Worm (Caenorhabditis elegans): ENCODE data around the gene EEED8.14.
A peak's percentile ranks its signal among the peaks of the same experiment; 100 is the strongest.

EEED8.14 gene

DNA sequence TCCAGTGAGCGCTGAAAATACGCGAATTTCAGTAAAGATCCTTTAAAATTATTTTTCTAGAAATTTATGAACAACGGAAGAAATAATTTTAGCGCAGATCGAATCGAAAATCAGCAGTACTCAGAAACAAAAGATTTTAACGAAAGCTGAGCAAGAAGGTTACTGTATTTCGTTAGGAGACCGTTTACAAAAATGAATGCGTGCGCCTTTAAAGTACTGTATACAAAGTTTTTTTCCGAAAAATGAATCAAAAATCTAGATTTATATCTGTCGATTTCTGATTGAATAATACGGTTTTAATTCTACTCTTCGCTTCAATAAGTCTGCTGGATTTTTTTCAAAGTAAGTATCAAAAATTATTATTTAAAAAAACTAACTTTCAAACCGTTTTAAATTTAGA, at the start of gene EEED8.14, which contains the start of gene EEED8.3:
Gene EEED8.14, minus strand, starts transcription at position 13 of the 400 bp plus-strand sequence.
Gene EEED8.3, plus strand, starts transcription at position 237 of the 400 bp plus-strand sequence.
- TF ChIP-seq ztf-4 (tag; optimal IDR thresholded peaks at IDR 0.05), result no peak
- TF ChIP-seq ZK546.5 (tag; optimal IDR thresholded peaks at IDR 0.05), result no peak
- no peak for TF ChIP-seq F13H6.1 (tag; optimal IDR thresholded peaks at IDR 0.05)
- no peak for TF ChIP-seq nhr-10 (tag; optimal IDR thresholded peaks at IDR 0.05)
- no peak for TF ChIP-seq gmeb-1 (tag; optimal IDR thresholded peaks at IDR 0.05)
- no peak for TF ChIP-seq nhr-77 (tag; optimal IDR thresholded peaks at IDR 0.05)
- no peak for TF ChIP-seq peb-1 (tag; optimal IDR thresholded peaks at IDR 0.05)
- no peak for TF ChIP-seq fos-1 (tag; optimal IDR thresholded peaks at IDR 0.05)
- TF ChIP-seq crh-2 (tag; optimal IDR thresholded peaks at IDR 0.05), result no peak
- TF ChIP-seq nhr-237 (tag; optimal IDR thresholded peaks at IDR 0.05), result no peak
- TF ChIP-seq elt-1 (tag; optimal IDR thresholded peaks at IDR 0.05), result no peak
- TF ChIP-seq aly-2 (tag; optimal IDR thresholded peaks at IDR 0.05), result no peak
- no peak for TF ChIP-seq nhr-11 (tag; optimal IDR thresholded peaks at IDR 0.05)

DNA sequence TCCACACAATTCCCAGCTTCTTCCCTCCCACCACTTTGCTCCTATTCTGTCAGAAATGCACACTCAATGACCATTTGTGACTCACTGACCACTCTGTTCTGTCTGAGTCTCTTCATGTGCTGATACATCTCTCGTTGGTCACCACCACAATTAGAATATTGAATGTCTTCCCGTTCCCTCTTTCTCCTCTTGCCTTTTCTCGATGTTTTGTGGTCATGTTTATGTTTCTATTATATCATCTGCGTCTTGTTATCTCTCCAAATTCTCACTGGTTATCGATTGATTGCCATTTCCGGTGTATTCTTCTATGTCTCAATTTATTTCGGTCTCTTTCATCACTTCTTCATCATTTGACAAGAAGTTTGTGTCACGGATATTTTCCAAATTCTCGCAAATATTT, 47.1 kb upstream of the EEED8.14 start:
- no peak for TF ChIP-seq ceh-16 (tag; optimal IDR thresholded peaks at IDR 0.05)
- no peak for TF ChIP-seq elt-1 (tag; optimal IDR thresholded peaks at IDR 0.05)
- TF ChIP-seq egl-27 (tag; optimal IDR thresholded peaks at IDR 0.05), result no peak
- TF ChIP-seq F13H6.1 (tag; optimal IDR thresholded peaks at IDR 0.05), result peak; percentile 46
- TF ChIP-seq R02D3.7 (tag; optimal IDR thresholded peaks at IDR 0.05), result no peak
- TF ChIP-seq nhr-12 (tag; optimal IDR thresholded peaks at IDR 0.05), result no peak
- TF ChIP-seq fos-1 (tag; optimal IDR thresholded peaks at IDR 0.05), result peak; percentile 44
- no peak for TF ChIP-seq dmd-4 (tag; optimal IDR thresholded peaks at IDR 0.05)
- TF ChIP-seq unc-62 (GFP tag; optimal IDR thresholded peaks at IDR 0.05), result no peak
- TF ChIP-seq ztf-4 (tag; optimal IDR thresholded peaks at IDR 0.05), result no peak
- TF ChIP-seq gmeb-1 (tag; optimal IDR thresholded peaks at IDR 0.05), result no peak
- TF ChIP-seq lsy-2 (tag; optimal IDR thresholded peaks at IDR 0.05), result no peak
- no peak for TF ChIP-seq sem-4 (tag; optimal IDR thresholded peaks at IDR 0.05)
- TF ChIP-seq nhr-25 (tag; optimal IDR thresholded peaks at IDR 0.05), result no peak
- no peak for TF ChIP-seq mab-5 (tag; optimal IDR thresholded peaks at IDR 0.05)
- no peak for TF ChIP-seq nhr-77 (tag; optimal IDR thresholded peaks at IDR 0.05)

- TF ChIP-seq ceh-82 (tag; optimal IDR thresholded peaks at IDR 0.05) (no peak), lin-39 (tag; optimal IDR thresholded peaks at IDR 0.05) (no peak), sma-3 (GFP tag; optimal IDR thresholded peaks at IDR 0.05) (peak; percentile 68), blmp-1 (tag; optimal IDR thresholded peaks at IDR 0.05; ENCODE audit: insufficient read depth) (peak; percentile 60), sma-9 (GFP tag; optimal IDR thresholded peaks at IDR 0.05) (peak; percentile 9), sma-9 (tag; optimal IDR thresholded peaks at IDR 0.05) (no peak), fos-1 (tag; optimal IDR thresholded peaks at IDR 0.05) (peak; percentile 43)
Measured at ce11 chrII:5459534-5459933, 45.7 kb upstream of the EEED8.14 start.

ce11 chrII:5458683-5459410, 45.0 kb upstream of the EEED8.14 start:
- TF ChIP-seq blmp-1 (tag; optimal IDR thresholded peaks at IDR 0.05; ENCODE audit: insufficient read depth) (peak; percentile 54), mdl-1 (tag; optimal IDR thresholded peaks at IDR 0.05) (no peak), fos-1 (tag; optimal IDR thresholded peaks at IDR 0.05) (peak; percentile 34), unc-39 (tag; optimal IDR thresholded peaks at IDR 0.05) (no peak), sma-9 (GFP tag; optimal IDR thresholded peaks at IDR 0.05) (no peak), sma-9 (tag; optimal IDR thresholded peaks at IDR 0.05) (no peak)

DNA sequence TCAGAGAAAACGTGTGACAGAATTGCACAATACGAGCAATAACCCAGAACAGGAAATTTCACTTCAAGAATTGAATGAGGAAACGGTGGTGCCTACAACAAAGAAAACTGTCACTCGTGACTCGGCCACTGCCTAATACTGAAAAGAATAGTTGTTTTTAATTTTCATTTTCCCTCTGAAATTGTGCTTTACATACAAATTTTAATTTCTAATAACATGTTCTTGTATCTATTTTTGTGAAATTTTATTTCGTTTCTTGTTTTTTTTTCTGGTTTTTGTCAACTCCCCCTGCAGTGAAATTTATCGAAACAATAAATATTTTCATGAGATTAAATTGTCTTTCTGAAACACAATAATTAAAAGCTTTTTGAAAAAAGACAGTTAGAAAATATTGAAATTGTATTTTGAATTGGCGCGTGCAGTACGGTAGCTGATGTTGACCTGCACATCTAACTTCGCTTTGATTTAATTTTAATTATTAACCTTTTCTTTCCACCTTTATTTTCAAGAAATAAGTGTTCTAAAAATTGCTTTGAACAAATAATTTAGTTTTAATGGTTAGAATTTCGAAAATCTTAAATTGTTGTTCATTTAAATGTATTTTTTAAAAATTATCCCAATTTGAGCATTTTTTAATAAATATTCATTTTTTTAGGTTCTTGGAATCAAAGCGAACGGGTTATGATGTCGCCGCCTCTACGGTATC, 42.0 kb upstream of the EEED8.14 start, which contains the start of gene daz-1:
Gene daz-1, plus strand, starts transcription at position 656 of the 706 bp plus-strand sequence.
- TF ChIP-seq ceh-16 (tag; optimal IDR thresholded peaks at IDR 0.05), result no peak
- TF ChIP-seq nhr-12 (tag; optimal IDR thresholded peaks at IDR 0.05), result no peak
- no peak for TF ChIP-seq Y55F3AM.14 (GFP tag; optimal IDR thresholded peaks at IDR 0.05)
- TF ChIP-seq peb-1 (tag; optimal IDR thresholded peaks at IDR 0.05), result no peak
- TF ChIP-seq ztf-1 (GFP tag; conservative IDR thresholded peaks at IDR 0.05), result no peak
- TF ChIP-seq lin-13 (GFP tag; optimal IDR thresholded peaks at IDR 0.05), result no peak
- no peak for TF ChIP-seq nhr-25 (tag; optimal IDR thresholded peaks at IDR 0.05)
- no peak for TF ChIP-seq elt-3 (tag; optimal IDR thresholded peaks at IDR 0.05)
- no peak for TF ChIP-seq mab-5 (tag; optimal IDR thresholded peaks at IDR 0.05)
- no peak for TF ChIP-seq fos-1 (tag; optimal IDR thresholded peaks at IDR 0.05)
- TF ChIP-seq mdl-1 (tag; optimal IDR thresholded peaks at IDR 0.05), result no peak
- TF ChIP-seq snpc-4 (tag; optimal IDR thresholded peaks at IDR 0.05), result no peak
- no peak for TF ChIP-seq nhr-23 (tag; optimal IDR thresholded peaks at IDR 0.05)
- no peak for TF ChIP-seq unc-55 (GFP tag; optimal IDR thresholded peaks at IDR 0.05)
- TF ChIP-seq mbf-1 (tag; optimal IDR thresholded peaks at IDR 0.05), result no peak
- no peak for TF ChIP-seq alr-1 (tag; optimal IDR thresholded peaks at IDR 0.05)
- no peak for TF ChIP-seq nhr-21 (tag; optimal IDR thresholded peaks at IDR 0.05)
- no peak for TF ChIP-seq dmd-4 (tag; optimal IDR thresholded peaks at IDR 0.05)
